Worm (Caenorhabditis elegans): Measurements from ENCODE around the gene nhr-91.

DNA sequence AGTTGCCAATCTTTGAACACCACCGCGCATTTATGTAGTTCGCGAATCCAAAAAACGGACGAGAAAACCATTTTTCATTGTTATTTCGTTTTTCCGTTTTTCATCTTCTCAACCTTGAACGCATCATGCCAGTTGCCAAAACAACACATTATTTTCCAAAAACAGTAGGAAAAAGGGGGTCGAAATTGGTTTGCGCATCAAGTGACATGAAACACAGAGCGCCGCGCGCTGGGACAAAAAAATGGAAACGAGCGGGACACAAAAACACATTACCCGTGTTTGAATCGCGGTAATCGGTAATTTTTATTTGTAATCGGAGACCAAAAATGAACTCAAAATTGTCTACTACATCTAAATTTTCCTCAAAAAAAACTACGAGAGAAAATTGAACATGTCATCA, 27.2 kb downstream of the nhr-91 start:
- TF ChIP-seq lsy-2 (tag; optimal IDR thresholded peaks at IDR 0.05), result no peak
- TF ChIP-seq blmp-1 (tag; optimal IDR thresholded peaks at IDR 0.05; ENCODE audit: insufficient read depth), result no peak
- no peak for TF ChIP-seq nhr-11 (tag; optimal IDR thresholded peaks at IDR 0.05)
- TF ChIP-seq elt-3 (tag; optimal IDR thresholded peaks at IDR 0.05), result no peak
- no peak for TF ChIP-seq Y55F3AM.14 (GFP tag; optimal IDR thresholded peaks at IDR 0.05)
- TF ChIP-seq mab-5 (tag; optimal IDR thresholded peaks at IDR 0.05), result no peak
- TF ChIP-seq nhr-12 (tag; optimal IDR thresholded peaks at IDR 0.05), result no peak
- no peak for TF ChIP-seq skn-1 (tag; optimal IDR thresholded peaks at IDR 0.05)
- TF ChIP-seq ceh-82 (tag; optimal IDR thresholded peaks at IDR 0.05), result no peak
- TF ChIP-seq ztf-4 (tag; optimal IDR thresholded peaks at IDR 0.05), result no peak
- TF ChIP-seq aly-2 (tag; optimal IDR thresholded peaks at IDR 0.05), result no peak
- TF ChIP-seq nhr-21 (tag; optimal IDR thresholded peaks at IDR 0.05), result no peak
